Worm (Caenorhabditis elegans): Measurements from ENCODE around the gene hlh-27.

The hlh-27 gene

DNA sequence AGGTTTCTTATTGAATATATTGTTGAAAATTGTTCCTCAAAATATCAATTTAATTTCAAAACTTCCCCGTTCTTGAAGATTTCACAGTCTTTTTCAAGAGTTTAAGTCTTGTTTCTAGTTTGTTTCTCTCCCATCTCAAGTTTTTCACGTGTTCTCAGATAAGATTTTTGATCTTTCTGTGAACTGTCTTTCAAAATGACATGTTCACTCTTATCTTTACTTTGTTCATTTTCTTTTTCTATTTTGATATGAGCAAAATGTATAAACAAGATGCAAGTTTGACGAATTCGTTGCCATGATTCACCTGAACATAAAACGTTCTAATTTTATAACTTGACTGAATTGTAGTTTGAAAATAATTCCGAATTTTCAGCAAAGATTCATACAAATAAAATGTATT is 14.8 kb upstream of the hlh-27 start:
- TF ChIP-seq ztf-11 (tag; optimal IDR thresholded peaks at IDR 0.05) (no peak), ZK546.5 (tag; optimal IDR thresholded peaks at IDR 0.05) (no peak), ztf-1 (GFP tag; conservative IDR thresholded peaks at IDR 0.05) (no peak), fos-1 (tag; optimal IDR thresholded peaks at IDR 0.05) (no peak), nhr-10 (tag; optimal IDR thresholded peaks at IDR 0.05) (no peak), crh-2 (tag; optimal IDR thresholded peaks at IDR 0.05) (no peak), blmp-1 (tag; optimal IDR thresholded peaks at IDR 0.05; ENCODE audit: insufficient read depth) (no peak), mbf-1 (tag; optimal IDR thresholded peaks at IDR 0.05) (no peak), nhr-21 (tag; optimal IDR thresholded peaks at IDR 0.05) (no peak), ztf-4 (tag; optimal IDR thresholded peaks at IDR 0.05) (no peak)

DNA sequence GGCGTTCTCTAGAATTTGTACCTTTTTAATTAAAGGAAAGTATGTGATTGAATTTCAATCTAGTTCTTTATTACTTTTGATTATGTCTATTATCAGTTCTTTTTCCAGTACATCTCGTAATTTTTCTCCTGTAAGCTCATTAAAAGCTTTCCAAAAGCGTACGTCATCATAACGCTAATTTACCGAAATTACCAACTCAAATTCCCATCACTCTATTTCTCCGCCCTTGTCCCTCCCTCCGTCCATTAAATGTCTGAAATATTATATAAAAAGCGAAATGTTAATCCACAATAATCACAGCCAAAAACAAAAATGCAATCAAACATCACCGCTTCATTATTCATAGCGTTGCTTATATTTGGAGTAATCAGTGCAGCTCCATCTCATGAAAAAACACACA is 14.3 kb upstream of the hlh-27 start, which contains the start of gene ins-12:
TSS of gene ins-12 (plus strand) at position 301 of the 400 bp plus-strand sequence.
- no peak for TF ChIP-seq sem-4 (tag; optimal IDR thresholded peaks at IDR 0.05)
- TF ChIP-seq nhr-12 (tag; optimal IDR thresholded peaks at IDR 0.05) = no peak
- no peak for TF ChIP-seq lsy-2 (tag; optimal IDR thresholded peaks at IDR 0.05)
- TF ChIP-seq gmeb-1 (tag; optimal IDR thresholded peaks at IDR 0.05) = no peak
- TF ChIP-seq nhr-23 (tag; optimal IDR thresholded peaks at IDR 0.05) = no peak
- no peak for TF ChIP-seq F13H6.1 (tag; optimal IDR thresholded peaks at IDR 0.05)
- TF ChIP-seq Y55F3AM.14 (GFP tag; optimal IDR thresholded peaks at IDR 0.05) = no peak
- TF ChIP-seq lin-11 (tag; optimal IDR thresholded peaks at IDR 0.05) = no peak
- no peak for TF ChIP-seq unc-39 (tag; optimal IDR thresholded peaks at IDR 0.05)

DNA sequence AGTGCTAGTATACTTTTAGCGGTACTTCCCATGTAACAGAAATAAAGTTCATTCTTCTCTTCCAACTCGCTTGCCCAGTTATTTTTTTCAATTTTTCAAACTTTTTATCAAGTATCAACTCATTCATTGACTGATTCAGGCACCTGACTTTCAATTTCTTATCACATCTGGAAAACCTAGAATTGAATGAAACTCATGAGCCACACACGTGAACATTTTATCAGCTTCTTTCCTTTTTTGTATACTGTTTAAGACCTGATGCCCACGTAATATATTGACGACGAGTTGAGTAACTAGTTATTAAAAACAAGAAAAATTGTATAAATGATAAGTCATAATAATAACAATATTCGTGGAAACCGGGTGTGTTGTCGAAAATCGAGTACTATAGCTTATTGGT is 13.5 kb upstream of the hlh-27 start:
- TF ChIP-seq sma-9 (GFP tag; optimal IDR thresholded peaks at IDR 0.05) (peak; percentile 59), sma-9 (tag; optimal IDR thresholded peaks at IDR 0.05) (no peak), ZK546.5 (tag; optimal IDR thresholded peaks at IDR 0.05) (no peak), unc-39 (tag; optimal IDR thresholded peaks at IDR 0.05) (no peak), fos-1 (tag; optimal IDR thresholded peaks at IDR 0.05) (peak; percentile 64), crh-2 (tag; optimal IDR thresholded peaks at IDR 0.05) (peak; percentile 19)

DNA sequence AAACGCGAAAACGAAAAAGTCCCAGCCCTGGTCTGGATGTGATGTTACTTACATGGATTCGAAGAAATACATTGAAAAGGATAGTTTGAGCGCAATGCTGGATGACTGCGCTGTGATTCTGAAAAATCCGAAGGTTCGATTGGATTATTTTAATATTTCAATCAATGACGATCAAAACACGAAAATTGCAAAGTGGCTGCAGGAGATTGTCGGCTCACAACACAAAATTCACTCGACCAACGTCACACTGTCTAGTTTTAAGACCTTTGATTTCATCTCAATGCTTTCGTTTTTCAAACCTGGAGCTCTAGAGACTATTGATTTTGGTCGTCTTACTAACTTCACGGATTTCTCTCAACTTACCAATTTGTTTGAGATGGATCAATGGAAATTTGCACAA is 11.5 kb upstream of the hlh-27 start, which contains the start of gene C17C3.5:
TSS of gene C17C3.5 (plus strand) at position 301 of the 400 bp plus-strand sequence.
- no peak for TF ChIP-seq nhr-10 (tag; optimal IDR thresholded peaks at IDR 0.05)
- TF ChIP-seq mdl-1 (tag; optimal IDR thresholded peaks at IDR 0.05) = no peak
- no peak for TF ChIP-seq nhr-25 (tag; optimal IDR thresholded peaks at IDR 0.05)
- TF ChIP-seq egl-27 (tag; optimal IDR thresholded peaks at IDR 0.05) = no peak
- no peak for TF ChIP-seq elt-3 (tag; optimal IDR thresholded peaks at IDR 0.05)
- no peak for TF ChIP-seq fos-1 (tag; optimal IDR thresholded peaks at IDR 0.05)
- no peak for TF ChIP-seq sma-9 (GFP tag; optimal IDR thresholded peaks at IDR 0.05)
- no peak for TF ChIP-seq sma-9 (tag; optimal IDR thresholded peaks at IDR 0.05)
- no peak for TF ChIP-seq nhr-129 (tag; optimal IDR thresholded peaks at IDR 0.05)
- TF ChIP-seq skn-1 (tag; optimal IDR thresholded peaks at IDR 0.05) = no peak
- no peak for TF ChIP-seq unc-62 (GFP tag; optimal IDR thresholded peaks at IDR 0.05)

DNA sequence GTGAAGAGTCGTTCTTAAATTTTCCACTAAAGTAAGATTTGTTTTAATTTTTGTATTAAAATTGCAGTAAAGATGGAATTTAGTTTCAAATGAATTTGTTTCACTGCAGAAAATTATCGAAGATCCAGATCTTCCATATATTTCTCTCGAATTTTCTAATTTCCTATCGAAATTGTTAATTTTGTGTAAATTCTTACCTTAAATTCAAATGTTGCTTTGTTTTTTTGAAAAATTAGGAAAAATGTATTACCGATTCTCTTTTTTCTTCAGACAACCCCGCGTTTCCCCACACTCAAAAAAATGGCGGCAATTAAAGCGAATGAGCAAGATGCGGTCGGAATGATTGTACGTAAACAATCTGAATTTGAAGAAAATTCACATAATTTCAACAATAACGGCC is 9.7 kb upstream of the hlh-27 start, which contains the start of gene C17C3.6:
TSS of gene C17C3.6 (plus strand) at position 301 of the 400 bp plus-strand sequence.
- no peak for TF ChIP-seq nhr-6 (tag; optimal IDR thresholded peaks at IDR 0.05)

DNA sequence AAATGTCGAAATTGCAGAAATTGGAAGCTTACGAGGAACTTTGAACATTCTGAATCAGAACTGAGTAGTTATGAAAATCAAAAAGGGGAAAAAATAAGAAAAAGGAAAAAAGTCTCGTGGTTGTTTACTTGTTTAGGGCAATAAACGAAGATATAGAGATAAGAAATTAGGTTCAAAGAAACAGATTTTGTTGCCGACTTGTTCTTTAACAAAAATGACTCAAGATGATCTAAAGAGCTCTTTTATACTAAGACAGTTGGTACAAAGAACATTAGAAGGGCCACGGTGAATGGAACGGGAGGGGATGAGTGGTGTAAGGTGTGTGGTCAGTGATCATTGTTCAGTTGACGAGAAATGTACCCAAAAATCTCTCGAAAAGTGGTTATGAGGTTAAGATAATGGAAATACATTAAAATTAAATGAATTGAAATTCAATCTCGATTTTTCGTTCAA is 7.5 kb upstream of the hlh-27 start, which contains the start of gene acdh-2:
TSS of gene acdh-2 (minus strand) at position 51 of the 453 bp plus-strand sequence.
- TF ChIP-seq nhr-12 (tag; optimal IDR thresholded peaks at IDR 0.05) = no peak
- no peak for TF ChIP-seq C34F6.9 (tag; optimal IDR thresholded peaks at IDR 0.05)
- TF ChIP-seq gmeb-1 (tag; optimal IDR thresholded peaks at IDR 0.05) = no peak
- no peak for TF ChIP-seq mab-5 (tag; optimal IDR thresholded peaks at IDR 0.05)
- TF ChIP-seq crh-2 (tag; optimal IDR thresholded peaks at IDR 0.05) = no peak

DNA sequence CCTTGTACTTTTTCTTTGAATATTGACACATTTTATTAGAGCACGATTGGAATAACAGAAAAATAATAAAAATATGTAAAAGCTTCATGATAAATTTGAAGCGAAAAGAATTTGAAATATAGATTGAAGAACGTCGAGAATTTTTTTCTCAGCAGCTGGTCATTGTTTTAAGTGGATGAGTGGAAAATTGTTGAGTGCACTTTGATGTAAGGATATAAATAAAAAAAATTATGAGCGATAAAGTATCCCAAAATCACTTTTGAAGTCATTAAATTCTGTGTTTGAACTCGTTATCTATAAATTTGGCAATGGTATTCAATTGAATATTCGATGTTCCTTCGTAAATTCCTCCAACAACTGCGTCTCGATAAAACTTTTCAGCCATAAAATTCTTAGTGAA is 4.8 kb upstream of the hlh-27 start, which contains the start of gene ins-13:
TSS of gene ins-13 (minus strand) at position 101 of the 400 bp plus-strand sequence.
- TF ChIP-seq nhr-6 (tag; optimal IDR thresholded peaks at IDR 0.05) (no peak), zag-1 (tag; optimal IDR thresholded peaks at IDR 0.05) (no peak), ztf-1 (GFP tag; conservative IDR thresholded peaks at IDR 0.05) (no peak), dmd-4 (tag; optimal IDR thresholded peaks at IDR 0.05) (no peak), alr-1 (tag; optimal IDR thresholded peaks at IDR 0.05) (no peak), nhr-129 (tag; optimal IDR thresholded peaks at IDR 0.05) (no peak)

All from whole organism, L2 larva.